Fruit fly (Drosophila melanogaster) whole organism, prepupa: ENCODE results near the gene Elo68alpha.

Experiments used
- CG10669 ChIP-seq: fragments of 200-800 bp; sonication (Bioruptor generic); optimal IDR thresholded peaks from 3 replicates; lab custom pipeline; 2018; ENCODE audit warnings: missing biosample characterization, mild to moderate bottlenecking, missing genetic modification characterization, moderate library complexity
- CG11294 ChIP-seq: fragments of 200-800 bp; sonication (Bioruptor generic); IDR thresholded peaks from 2 replicates; pipeline ENCODE4 v1.3.6; 2022; ENCODE audit warnings: missing biosample characterization, missing genetic modification characterization
- CG11762 ChIP-seq: fragments of 200-800 bp; sonication (Bioruptor generic); optimal IDR thresholded peaks from 3 replicates; lab custom pipeline; 2016; ENCODE audit warnings: missing biosample characterization, missing genetic modification characterization; ENCODE audit not compliant: insufficient read depth
- CG11902 ChIP-seq: fragments of 200-800 bp; sonication (Bioruptor generic); optimal IDR thresholded peaks from 3 replicates; lab custom pipeline; 2016; ENCODE audit warnings: missing biosample characterization, missing genetic modification characterization
- CG1621 ChIP-seq: fragments of 200-800 bp; sonication (Bioruptor generic); optimal IDR thresholded peaks from 3 replicates; lab custom pipeline; 2018; ENCODE audit warnings: missing biosample characterization, mild to moderate bottlenecking, missing genetic modification characterization
- CG16779 ChIP-seq: fragments of 200-800 bp; sonication (Bioruptor generic); optimal IDR thresholded peaks from 3 replicates; lab custom pipeline; 2017; ENCODE audit warnings: missing biosample characterization, mild to moderate bottlenecking, missing genetic modification characterization
- CG3032 ChIP-seq: fragments of 200-800 bp; optimal IDR thresholded peaks from 2 replicates; lab custom pipeline; 2019; ENCODE audit warnings: missing biosample characterization, mild to moderate bottlenecking, missing genetic modification characterization, moderate library complexity
- CG31627 ChIP-seq: fragments of 200-800 bp; sonication (Bioruptor generic); optimal IDR thresholded peaks from 3 replicates; lab custom pipeline; 2016; ENCODE audit warnings: missing biosample characterization, missing genetic modification characterization
- CG32006 ChIP-seq: fragments of 200-800 bp; sonication (Bioruptor generic); optimal IDR thresholded peaks from 3 replicates; lab custom pipeline; 2017; ENCODE audit warnings: missing biosample characterization, mild to moderate bottlenecking, missing genetic modification characterization
- CG34406 ChIP-seq: fragments of 200-800 bp; sonication (Bioruptor generic); optimal IDR thresholded peaks from 3 replicates; lab custom pipeline; 2016; ENCODE audit warnings: missing biosample characterization, missing genetic modification characterization
- CG3919 ChIP-seq: fragments of 200-800 bp; sonication (Bioruptor generic); optimal IDR thresholded peaks from 3 replicates; lab custom pipeline; 2016; ENCODE audit warnings: missing biosample characterization, missing genetic modification characterization
- CG4318 ChIP-seq: fragments of 200-800 bp; sonication (Bioruptor generic); optimal IDR thresholded peaks from 3 replicates; lab custom pipeline; 2017; ENCODE audit warnings: missing biosample characterization, mild to moderate bottlenecking, missing genetic modification characterization
- CG6163 ChIP-seq: fragments of 200-800 bp; sonication (Bioruptor generic); IDR thresholded peaks from 3 replicates; pipeline ENCODE4 v1.3.6; 2022; ENCODE audit warnings: missing biosample characterization, missing genetic modification characterization
- CG6276 ChIP-seq: fragments of 200-800 bp; sonication (Bioruptor generic); optimal IDR thresholded peaks from 2 replicates; lab custom pipeline; 2017; ENCODE audit warnings: missing biosample characterization, mild to moderate bottlenecking, missing genetic modification characterization
- CG6792 ChIP-seq: fragments of 200-800 bp; sonication (Bioruptor generic); optimal IDR thresholded peaks from 3 replicates; lab custom pipeline; 2016; ENCODE audit warnings: missing biosample characterization, missing genetic modification characterization
- CG7368 ChIP-seq: fragments of 200-800 bp; sonication (Bioruptor generic); optimal IDR thresholded peaks from 3 replicates; lab custom pipeline; 2016; ENCODE audit warnings: missing biosample characterization, missing genetic modification characterization
- CG8119 ChIP-seq: fragments of 200-800 bp; sonication (Bioruptor generic); IDR thresholded peaks from 3 replicates; pipeline ENCODE4 v1.3.6; 2022; ENCODE audit warnings: missing biosample characterization, missing genetic modification characterization
- CG8319 ChIP-seq: fragments of 200-800 bp; sonication (Bioruptor generic); optimal IDR thresholded peaks from 3 replicates; lab custom pipeline; 2016; ENCODE audit warnings: missing biosample characterization, missing genetic modification characterization
- CG9139 ChIP-seq: fragments of 200-800 bp; sonication (Bioruptor generic); optimal IDR thresholded peaks from 3 replicates; lab custom pipeline; 2017; ENCODE audit warnings: missing biosample characterization, mild to moderate bottlenecking, missing genetic modification characterization
- Eip78C ChIP-seq: fragments of 200-800 bp; sonication (Bioruptor generic); peaks from one replicate; lab custom pipeline; 2016; ENCODE audit warnings: missing biosample characterization, missing genetic modification characterization
- Ets21C ChIP-seq: fragments of 200-800 bp; sonication (Bioruptor generic); optimal IDR thresholded peaks from 3 replicates; lab custom pipeline; 2016; ENCODE audit warnings: missing biosample characterization, missing genetic modification characterization
- Ets96B ChIP-seq: fragments of 200-800 bp; optimal IDR thresholded peaks from 2 replicates; lab custom pipeline; 2019; ENCODE audit warnings: missing biosample characterization, mild to moderate bottlenecking, missing genetic modification characterization, moderate library complexity
- Gug ChIP-seq: fragments of 200-800 bp; sonication (Bioruptor generic); IDR thresholded peaks from 2 replicates; pipeline ENCODE4 v1.3.6; 2022; ENCODE audit warnings: missing biosample characterization, missing genetic modification characterization
- Hr38 ChIP-seq: sonication (Bioruptor generic); optimal IDR thresholded peaks from 2 replicates; lab custom pipeline; 2016; ENCODE audit warnings: missing biosample characterization, missing genetic modification characterization
- Hr39 ChIP-seq: fragments of 200-800 bp; sonication (Bioruptor generic); optimal IDR thresholded peaks from 2 replicates; lab custom pipeline; 2016; ENCODE audit warnings: missing biosample characterization, missing genetic modification characterization
- Hr4 ChIP-seq: fragments of 200-800 bp; sonication (Bioruptor generic); optimal IDR thresholded peaks from 3 replicates; lab custom pipeline; 2016; ENCODE audit warnings: missing biosample characterization, missing genetic modification characterization
- Lpt ChIP-seq: fragments of 200-800 bp; sonication (Bioruptor generic); optimal IDR thresholded peaks from 3 replicates; lab custom pipeline; 2016; ENCODE audit warnings: missing biosample characterization, missing genetic modification characterization
- Met ChIP-seq: fragments of 200-800 bp; sonication (Bioruptor generic); optimal IDR thresholded peaks from 3 replicates; lab custom pipeline; 2016; ENCODE audit warnings: missing biosample characterization, missing genetic modification characterization
- OdsH ChIP-seq: fragments of 200-800 bp; sonication (Bioruptor generic); optimal IDR thresholded peaks from 3 replicates; lab custom pipeline; 2016; ENCODE audit warnings: missing biosample characterization, missing genetic modification characterization
- Smox ChIP-seq: fragments of 200-800 bp; sonication (Bioruptor generic); optimal IDR thresholded peaks from 3 replicates; lab custom pipeline; 2016; ENCODE audit warnings: missing biosample characterization, missing genetic modification characterization
- Sox102F ChIP-seq: fragments of 200-800 bp; sonication (Bioruptor generic); optimal IDR thresholded peaks from 2 replicates; lab custom pipeline; 2016; ENCODE audit warnings: missing biosample characterization, mild to moderate bottlenecking, missing genetic modification characterization
- Sox15 ChIP-seq: fragments of 200-800 bp; sonication (Bioruptor generic); optimal IDR thresholded peaks from 3 replicates; lab custom pipeline; 2016; ENCODE audit warnings: missing biosample characterization, missing genetic modification characterization
- cyc ChIP-seq: fragments of 200-800 bp; sonication (Bioruptor generic); optimal IDR thresholded peaks from 3 replicates; lab custom pipeline; 2016; ENCODE audit warnings: missing biosample characterization, missing genetic modification characterization
- dac ChIP-seq: fragments of 200-800 bp; sonication (Bioruptor generic); optimal IDR thresholded peaks from 2 replicates; lab custom pipeline; 2017; ENCODE audit warnings: missing biosample characterization, mild to moderate bottlenecking, missing genetic modification characterization
- eg ChIP-seq: fragments of 200-800 bp; sonication (Bioruptor generic); IDR thresholded peaks from 3 replicates; pipeline ENCODE4 v1.3.6; 2022; ENCODE audit warnings: missing biosample characterization, missing genetic modification characterization
- esn ChIP-seq: fragments of 200-800 bp; sonication (Bioruptor generic); optimal IDR thresholded peaks from 2 replicates; lab custom pipeline; 2016; ENCODE audit warnings: missing biosample characterization, mild to moderate bottlenecking, missing genetic modification characterization, moderate library complexity
- fd59A ChIP-seq: fragments of 200-800 bp; sonication (Bioruptor generic); optimal IDR thresholded peaks from 2 replicates; lab custom pipeline; 2017; ENCODE audit warnings: missing biosample characterization, mild to moderate bottlenecking, missing genetic modification characterization, missing genetic modification reagents
- fd85E ChIP-seq: fragments of 200-800 bp; sonication (Bioruptor generic); optimal IDR thresholded peaks from 3 replicates; lab custom pipeline; 2016; ENCODE audit warnings: missing biosample characterization, missing genetic modification characterization
- lz ChIP-seq: fragments of 200-800 bp; sonication (Bioruptor generic); optimal IDR thresholded peaks from 3 replicates; lab custom pipeline; 2016; ENCODE audit warnings: missing biosample characterization, missing genetic modification characterization
- net ChIP-seq: fragments of 200-800 bp; sonication (Bioruptor generic); optimal IDR thresholded peaks from 3 replicates; lab custom pipeline; 2016; ENCODE audit warnings: missing biosample characterization, missing genetic modification characterization
- salr ChIP-seq, 2 experiments: fragments of 200-800 bp; sonication (Bioruptor generic); optimal IDR thresholded peaks; 3 replicates each; lab custom pipeline; 2016 to 2018; ENCODE audit warnings: missing biosample characterization in 2 of 2, missing genetic modification characterization in 2 of 2, mild to moderate bottlenecking in 1 of 2
- svp ChIP-seq: fragments of 200-800 bp; sonication (Bioruptor generic); peaks from one replicate; lab custom pipeline; 2016; ENCODE audit warnings: missing biosample characterization, missing genetic modification characterization
- vri ChIP-seq: fragments of 200-800 bp; sonication (Bioruptor generic); optimal IDR thresholded peaks from 3 replicates; lab custom pipeline; 2016; ENCODE audit warnings: missing biosample characterization, mild to moderate bottlenecking, missing genetic modification characterization

Gene Elo68alpha

dm6 chr3L:11096195-11096908 is 6.5 kb downstream of the Elo68alpha start, which contains the start of the genes CG46439, Iyd and CG33947 (continued):
- TF ChIP-seq CG3032 (tag; lab: Kevin White, UChicago) = peak; percentile 62
- no peak for TF ChIP-seq CG8319 (GFP tag; lab: Kevin White, UChicago)
- TF ChIP-seq CG11762 (GFP tag; lab: Kevin White, UChicago) = peak; percentile 3
- TF ChIP-seq Sox102F (GFP tag; lab: Kevin White, UChicago) = peak; percentile 46
- peak; percentile 55; the same call in 1 of the 2 replicates for TF ChIP-seq Gug (GFP tag; lab: Robert Waterston, UW)
- no peak for TF ChIP-seq Hr38 (GFP tag; lab: Kevin White, UChicago)
- TF ChIP-seq CG6163 (GFP tag; lab: Robert Waterston, UW) = peak; percentile 90
- peak; percentile 30 for TF ChIP-seq net (GFP tag; lab: Kevin White, UChicago)
- peak; percentile 84; the same call in 2 of the 3 replicates for TF ChIP-seq CG8119 (GFP tag; lab: Robert Waterston, UW)
- TF ChIP-seq CG6276 (GFP tag; lab: Kevin White, UChicago) = peak; percentile 86
- no peak; the same call in 1 of the 2 replicates for TF ChIP-seq CG11294
- TF ChIP-seq CG16779 = peak; percentile 86
- peak; percentile 65 for TF ChIP-seq Ets96B (tag; lab: Kevin White, UChicago)
- no peak for TF ChIP-seq Hr39 (GFP tag; lab: Kevin White, UChicago)
- TF ChIP-seq fd59A = no peak
- TF ChIP-seq CG6792 (GFP tag; lab: Kevin White, UChicago) = peak; percentile 46
- TF ChIP-seq, all 60 proteins: peak for 45

dm6 chr3L:11094279-11094678 is 8.6 kb downstream of the Elo68alpha start:
- TF ChIP-seq svp (peak; percentile 9), salr (GFP tag; optimal IDR thresholded peaks at IDR 0.05; lab: Kevin White, UChicago) (no peak), Sox102F (GFP tag; lab: Kevin White, UChicago) (no peak), Eip78C (GFP tag; lab: Kevin White, UChicago) (peak; percentile 37)

- peak; percentile 32 for TF ChIP-seq CG11902
- peak; percentile 64 for TF ChIP-seq CG6163 (GFP tag; lab: Robert Waterston, UW)
- TF ChIP-seq Ets21C = peak; percentile 50
- TF ChIP-seq CG6276 (GFP tag; lab: Kevin White, UChicago) = no peak
- peak; percentile 76 for TF ChIP-seq svp
- no peak for TF ChIP-seq CG16779
- peak; percentile 79 for TF ChIP-seq Eip78C (GFP tag; lab: Kevin White, UChicago)
- peak; percentile 25 for TF ChIP-seq CG10669 (GFP tag; lab: Kevin White, UChicago)
- no peak for TF ChIP-seq Lpt (GFP tag; lab: Kevin White, UChicago)
- TF ChIP-seq CG9139 = no peak
- no peak for TF ChIP-seq dac (GFP tag; lab: Kevin White, UChicago)
- TF ChIP-seq Met = peak; percentile 53
- TF ChIP-seq salr (GFP tag; optimal IDR thresholded peaks at IDR 0.05; lab: Kevin White, UChicago) = no peak
- TF ChIP-seq Hr4 (GFP tag; lab: Kevin White, UChicago) = peak; percentile 34
- peak; percentile 42; the same call in 1 of the 2 replicates for TF ChIP-seq Gug (GFP tag; lab: Robert Waterston, UW)
- no peak for TF ChIP-seq CG4318
- TF ChIP-seq cyc (GFP tag; lab: Kevin White, UChicago) = peak; percentile 51
- peak; percentile 32; the same call in 1 of the 2 replicates for TF ChIP-seq CG11294
- TF ChIP-seq CG32006 (GFP tag; lab: Kevin White, UChicago) = peak; percentile 33
- peak; percentile 57 for TF ChIP-seq CG3919 (GFP tag; lab: Kevin White, UChicago)
- peak; percentile 62 for TF ChIP-seq Sox102F (GFP tag; lab: Kevin White, UChicago)
- TF ChIP-seq eg (GFP tag; lab: Robert Waterston, UW) = peak; percentile 62
- peak; percentile 33 for TF ChIP-seq net (GFP tag; lab: Kevin White, UChicago)
- peak; percentile 48 for TF ChIP-seq Hr39 (GFP tag; lab: Kevin White, UChicago)
- no peak for TF ChIP-seq CG8319 (GFP tag; lab: Kevin White, UChicago)
- TF ChIP-seq CG31627 (GFP tag; lab: Kevin White, UChicago) = peak; percentile 56
- TF ChIP-seq CG34406 (GFP tag; lab: Kevin White, UChicago) = peak; percentile 2
- no peak for TF ChIP-seq fd85E (GFP tag; lab: Kevin White, UChicago)
- no peak for TF ChIP-seq Hr38 (GFP tag; lab: Kevin White, UChicago)
- peak; percentile 49 for TF ChIP-seq OdsH (GFP tag; lab: Kevin White, UChicago)
- TF ChIP-seq Sox15 (GFP tag; lab: Kevin White, UChicago) = peak; percentile 23
- TF ChIP-seq CG8119 (GFP tag; lab: Robert Waterston, UW) = no peak
- TF ChIP-seq esn = peak; percentile 66
- no peak for TF ChIP-seq fd59A
- no peak for TF ChIP-seq CG1621 (tag; lab: Kevin White, UChicago)
- peak; percentile 20 for TF ChIP-seq CG7368 (GFP tag; lab: Kevin White, UChicago)
- TF ChIP-seq Smox (GFP tag; lab: Kevin White, UChicago) = peak; percentile 55
- peak; percentile 33 for TF ChIP-seq vri
- TF ChIP-seq lz (GFP tag; lab: Kevin White, UChicago) = peak; percentile 72
- TF ChIP-seq CG11762 (GFP tag; lab: Kevin White, UChicago) = no peak
Measured at dm6 chr3L:11093046-11093520, 9.7 kb downstream of the Elo68alpha start, which contains the start of gene JIL-1. JIL-1 (minus strand) TSS chr3L:11093193.
